Fruit fly (Drosophila melanogaster) whole organism, embryonic: ENCODE results near the gene ec.

Source experiments
- Ada2b ChIP-seq: fragments of 200-800 bp; sonication (Bioruptor generic); IDR thresholded peaks from 2 replicates; pipeline ENCODE4 v1.3.6; 2022; ENCODE audit warnings: missing biosample characterization, missing genetic modification characterization
- Awh ChIP-seq: fragments of 200-800 bp; sonication (Bioruptor generic); IDR thresholded peaks from 2 replicates; pipeline ENCODE4, ENCODE4 v1.3.6; 2022; ENCODE audit warnings: missing biosample characterization, missing genetic modification characterization
- CG10147 ChIP-seq: fragments of 200-800 bp; sonication (Bioruptor generic); optimal IDR thresholded peaks from 2 replicates; lab custom pipeline; 2019; ENCODE audit warnings: missing biosample characterization, mild to moderate bottlenecking, missing genetic modification characterization, moderate library complexity
- CG10209 ChIP-seq: fragments of 200-800 bp; sonication (Bioruptor generic); optimal IDR thresholded peaks from 3 replicates; lab custom pipeline; 2017; ENCODE audit warnings: missing biosample characterization, mild to moderate bottlenecking, missing genetic modification characterization, missing genetic modification reagents
- CG1024 ChIP-seq: fragments of 200-800 bp; sonication (Bioruptor generic); IDR thresholded peaks from 2 replicates; pipeline ENCODE4 v1.3.6; 2022; ENCODE audit warnings: missing biosample characterization, missing genetic modification characterization
- CG10431 ChIP-seq: fragments of 200-800 bp; sonication (Bioruptor generic); optimal IDR thresholded peaks from 3 replicates; lab custom pipeline; 2018; ENCODE audit warnings: missing biosample characterization, mild to moderate bottlenecking, missing genetic modification characterization
- CG11504 ChIP-seq: fragments of 200-800 bp; sonication (Bioruptor generic); optimal IDR thresholded peaks from 3 replicates; lab custom pipeline; 2019; ENCODE audit warnings: missing biosample characterization, mild to moderate bottlenecking, missing genetic modification characterization, moderate library complexity
- CG12299 ChIP-seq: fragments of 200-800 bp; sonication (Bioruptor generic); optimal IDR thresholded peaks from 2 replicates; lab custom pipeline; 2018; ENCODE audit warnings: missing biosample characterization, mild to moderate bottlenecking, missing genetic modification characterization
- CG12659 ChIP-seq: fragments of 200-800 bp; sonication (Bioruptor generic); optimal IDR thresholded peaks from 3 replicates; lab custom pipeline; 2017; ENCODE audit warnings: mild to moderate bottlenecking, missing biosample characterization, missing genetic modification reagents, missing genetic modification characterization
- CG13123 ChIP-seq: fragments of 200-800 bp; sonication (Bioruptor generic); optimal IDR thresholded peaks from 2 replicates; lab custom pipeline; 2016; ENCODE audit warnings: missing biosample characterization, missing genetic modification characterization
- CG14014 ChIP-seq: fragments of 200-800 bp; sonication (Bioruptor generic); IDR thresholded peaks from 2 replicates; pipeline ENCODE4 v1.3.6; 2022; ENCODE audit warnings: missing biosample characterization, missing genetic modification characterization
- CG14050 ChIP-seq: fragments of 200-800 bp; sonication (Bioruptor generic); IDR thresholded peaks from 3 replicates; pipeline ENCODE4 v1.3.6; 2022; ENCODE audit warnings: missing biosample characterization, missing genetic modification characterization
- CG15479 ChIP-seq: fragments of 200-800 bp; sonication (Bioruptor generic); optimal IDR thresholded peaks from 3 replicates; lab custom pipeline; 2019; ENCODE audit warnings: missing biosample characterization, mild to moderate bottlenecking, missing genetic modification characterization, moderate library complexity
- CG1603 ChIP-seq: fragments of 200-800 bp; sonication (Bioruptor generic); optimal IDR thresholded peaks from 2 replicates; lab custom pipeline; 2019; ENCODE audit warnings: missing biosample characterization, mild to moderate bottlenecking, missing genetic modification characterization, moderate library complexity
- CG17359 ChIP-seq: fragments of 200-800 bp; sonication (Bioruptor generic); optimal IDR thresholded peaks from 3 replicates; lab custom pipeline; 2018; ENCODE audit warnings: missing biosample characterization, mild to moderate bottlenecking, missing genetic modification characterization, moderate library complexity
- CG17829 ChIP-seq: fragments of 200-800 bp; optimal IDR thresholded peaks from 2 replicates; lab custom pipeline; 2019; ENCODE audit warnings: missing biosample characterization, mild to moderate bottlenecking, missing genetic modification characterization, moderate library complexity
- CG2199 ChIP-seq: fragments of 200-800 bp; sonication (Bioruptor generic); IDR thresholded peaks from 3 replicates; pipeline ENCODE4 v1.3.6; 2022; ENCODE audit warnings: missing biosample characterization, missing genetic modification characterization
- CG2202 ChIP-seq: fragments of 200-800 bp; sonication (Bioruptor generic); optimal IDR thresholded peaks from 2 replicates; lab custom pipeline; 2018; ENCODE audit warnings: missing biosample characterization, mild to moderate bottlenecking, missing genetic modification characterization
- CG30431 ChIP-seq: fragments of 200-800 bp; sonication (Bioruptor generic); optimal IDR thresholded peaks from 2 replicates; lab custom pipeline; 2017; ENCODE audit warnings: missing biosample characterization, missing genetic modification characterization
- CG33557 ChIP-seq: fragments of 200-800 bp; sonication (Bioruptor generic); optimal IDR thresholded peaks from 2 replicates; lab custom pipeline; 2019; ENCODE audit warnings: missing biosample characterization, mild to moderate bottlenecking, missing genetic modification characterization, moderate library complexity
- CG3847 ChIP-seq: fragments of 200-800 bp; sonication (Bioruptor generic); IDR thresholded peaks from 2 replicates; pipeline ENCODE4 v1.3.6; 2022; ENCODE audit warnings: missing biosample characterization, missing genetic modification characterization
- CG4730 ChIP-seq: fragments of 200-800 bp; sonication (Bioruptor generic); IDR thresholded peaks from 2 replicates; pipeline ENCODE4 v1.3.6; 2022; ENCODE audit warnings: missing biosample characterization, missing genetic modification characterization
- CG5245 ChIP-seq: fragments of 200-800 bp; sonication (Bioruptor generic); optimal IDR thresholded peaks from 3 replicates; lab custom pipeline; 2016; ENCODE audit warnings: missing biosample characterization, missing genetic modification characterization
- CG9215 ChIP-seq: fragments of 200-800 bp; sonication (Bioruptor generic); IDR thresholded peaks from 2 replicates; pipeline ENCODE4 v1.3.6; 2022; ENCODE audit warnings: missing biosample characterization, missing genetic modification characterization
- CG9932 ChIP-seq: fragments of 200-800 bp; sonication (Bioruptor generic); IDR thresholded peaks from 2 replicates; pipeline ENCODE4 v1.3.6; 2022; ENCODE audit warnings: missing biosample characterization, missing genetic modification characterization
- CoRest ChIP-seq: fragments of 200-800 bp; sonication (Bioruptor generic); optimal IDR thresholded peaks from 3 replicates; lab custom pipeline; 2018; ENCODE audit warnings: missing biosample characterization, mild to moderate bottlenecking, missing genetic modification characterization, moderate library complexity
- Dfd ChIP-seq, 2 experiments: fragments of >200 bp; optimal IDR thresholded peaks; 2 replicates each; lab custom pipeline; 2017; ENCODE audit warnings: missing biosample characterization in 2 of 2, missing genetic modification characterization in 2 of 2
- Doc3 ChIP-seq: fragments of 200-800 bp; sonication (Bioruptor generic); IDR thresholded peaks from 3 replicates; pipeline ENCODE4 v1.3.6; 2022; ENCODE audit warnings: missing biosample characterization, missing genetic modification characterization; ENCODE audit not compliant: partially characterized antibody
- Elba2 ChIP-seq: fragments of 200-800 bp; sonication (Bioruptor generic); optimal IDR thresholded peaks from 3 replicates; lab custom pipeline; 2016; ENCODE audit warnings: missing biosample characterization, missing genetic modification characterization
- HLH4C ChIP-seq: fragments of 200-800 bp; sonication (Bioruptor generic); IDR thresholded peaks from 3 replicates; pipeline ENCODE4 v1.3.6; 2022; ENCODE audit warnings: missing biosample characterization, missing genetic modification characterization; ENCODE audit not compliant: partially characterized antibody
- HLHmδ ChIP-seq: fragments of 200-800 bp; sonication (Bioruptor generic); optimal IDR thresholded peaks from 2 replicates; lab custom pipeline; 2018; ENCODE audit warnings: missing biosample characterization, mild to moderate bottlenecking, missing genetic modification characterization, moderate library complexity
- HmgZ ChIP-seq: fragments of 200-800 bp; sonication (Bioruptor generic); optimal IDR thresholded peaks from 2 replicates; lab custom pipeline; 2018; ENCODE audit warnings: missing biosample characterization, mild to moderate bottlenecking, missing genetic modification characterization
- Mad ChIP-seq: fragments of 200-800 bp; sonication (Bioruptor generic); optimal IDR thresholded peaks from 2 replicates; lab custom pipeline; 2016; ENCODE audit warnings: missing biosample characterization, missing genetic modification characterization
- Med ChIP-seq: fragments of 200-800 bp; sonication (Bioruptor generic); peaks from one replicate; lab custom pipeline; 2016; ENCODE audit warnings: missing biosample characterization, missing genetic modification characterization, mild to moderate bottlenecking, inconsistent platforms, moderate library complexity
- Opbp ChIP-seq: fragments of 200-800 bp; sonication (Bioruptor generic); IDR thresholded peaks from 3 replicates; pipeline ENCODE4 v1.3.6; 2022; ENCODE audit warnings: missing biosample characterization, missing genetic modification characterization; ENCODE audit not compliant: partially characterized antibody
- ac ChIP-seq: fragments of 200-800 bp; sonication (Bioruptor generic); optimal IDR thresholded peaks from 3 replicates; lab custom pipeline; 2017; ENCODE audit warnings: missing biosample characterization, mild to moderate bottlenecking, missing genetic modification characterization
- ci ChIP-seq: fragments of 200-800 bp; sonication (Bioruptor generic); IDR thresholded peaks from 3 replicates; pipeline ENCODE4 v1.3.6; 2022; ENCODE audit warnings: missing biosample characterization, missing genetic modification characterization
- dmrt11E ChIP-seq: fragments of 200-800 bp; sonication (Bioruptor generic); optimal IDR thresholded peaks from 3 replicates; lab custom pipeline; 2018; ENCODE audit warnings: missing biosample characterization, mild to moderate bottlenecking, missing genetic modification characterization, moderate library complexity
- gcm2 ChIP-seq: fragments of 200-800 bp; sonication (Bioruptor generic); optimal IDR thresholded peaks from 2 replicates; lab custom pipeline; 2016; ENCODE audit warnings: missing biosample characterization, missing genetic modification characterization
- her ChIP-seq: fragments of 200-800 bp; sonication (Bioruptor generic); optimal IDR thresholded peaks from 2 replicates; lab custom pipeline; 2016; ENCODE audit warnings: missing biosample characterization, missing genetic modification characterization
- lmd ChIP-seq: fragments of 200-800 bp; sonication (Bioruptor generic); IDR thresholded peaks from 2 replicates; pipeline ENCODE4 v1.3.6; 2022; ENCODE audit warnings: missing biosample characterization, missing genetic modification characterization
- mam ChIP-seq: fragments of 200-800 bp; sonication (Bioruptor generic); optimal IDR thresholded peaks from 3 replicates; lab custom pipeline; 2016; ENCODE audit warnings: missing biosample characterization, missing genetic modification characterization
- org-1 ChIP-seq: fragments of 200-800 bp; sonication (Bioruptor generic); optimal IDR thresholded peaks from 2 replicates; lab custom pipeline; 2017; ENCODE audit warnings: missing biosample characterization, missing genetic modification characterization
- schlank ChIP-seq: fragments of 200-800 bp; sonication (Bioruptor generic); optimal IDR thresholded peaks from 2 replicates; lab custom pipeline; 2018; ENCODE audit warnings: missing biosample characterization, mild to moderate bottlenecking, missing genetic modification characterization
- sens ChIP-seq: fragments of 200-800 bp; sonication (Bioruptor generic); peaks from one replicate; lab custom pipeline; 2016; ENCODE audit warnings: missing biosample characterization, missing genetic modification characterization
- sna ChIP-seq: fragments of 200-800 bp; sonication (Bioruptor generic); IDR thresholded peaks from 2 replicates; pipeline ENCODE4 v1.3.6; 2022; ENCODE audit warnings: missing biosample characterization, missing genetic modification characterization; ENCODE audit not compliant: partially characterized antibody
- so ChIP-seq: fragments of 200-800 bp; sonication (Bioruptor generic); IDR thresholded peaks from 3 replicates; pipeline ENCODE4 v1.3.6; 2022; ENCODE audit warnings: missing biosample characterization, missing genetic modification characterization
- sug ChIP-seq: fragments of 200-800 bp; optimal IDR thresholded peaks from 2 replicates; lab custom pipeline; 2019; ENCODE audit warnings: missing biosample characterization, mild to moderate bottlenecking, missing genetic modification characterization, moderate library complexity
- trem ChIP-seq: fragments of 200-800 bp; optimal IDR thresholded peaks from 3 replicates; lab custom pipeline; 2019; ENCODE audit warnings: missing biosample characterization, mild to moderate bottlenecking, missing genetic modification characterization, moderate library complexity
- tx ChIP-seq: fragments of 200-800 bp; sonication (Bioruptor generic); optimal IDR thresholded peaks from 2 replicates; lab custom pipeline; 2016; ENCODE audit warnings: missing biosample characterization, missing genetic modification characterization
- vvl ChIP-seq: fragments of 200-800 bp; sonication (Bioruptor generic); IDR thresholded peaks from 2 replicates; pipeline ENCODE4 v1.3.6; 2022; ENCODE audit warnings: missing biosample characterization, missing genetic modification characterization
- wdn ChIP-seq: fragments of 200-800 bp; sonication (Bioruptor generic); IDR thresholded peaks from 2 replicates; pipeline ENCODE4 v1.3.6; 2022; ENCODE audit warnings: missing biosample characterization, missing genetic modification characterization
- yki ChIP-seq: fragments of >200 bp; optimal IDR thresholded peaks from 3 replicates; lab custom pipeline; 2018

ec gene

dm6 chrX:3832226-3832625 is 20.7 kb downstream of the ec start (continued):
- TF ChIP-seq CG9932 (GFP tag; lab: Robert Waterston, UW): no peak
- no peak for TF ChIP-seq schlank (tag; lab: Kevin White, UChicago)
- TF ChIP-seq CG10431: no peak
- TF ChIP-seq CG15479 (GFP tag; lab: Kevin White, UChicago): peak; percentile 7
- no peak for TF ChIP-seq sug (tag; lab: Kevin White, UChicago)
- no peak for TF ChIP-seq CoRest
- no peak for TF ChIP-seq CG9215 (GFP tag; lab: Robert Waterston, UW)
- no peak for TF ChIP-seq tx (GFP tag; lab: Kevin White, UChicago)
- no peak for TF ChIP-seq CG2199 (GFP tag; lab: Robert Waterston, UW)
- TF ChIP-seq Awh (GFP tag; lab: Robert Waterston, UW): no peak
- TF ChIP-seq her (GFP tag; lab: Kevin White, UChicago): no peak
- TF ChIP-seq CG13123: no peak
- TF ChIP-seq Dfd (GFP tag; optimal IDR thresholded peaks at IDR 0.05; lab: Kevin White, UChicago): no peak
- TF ChIP-seq CG14014 (GFP tag; lab: Robert Waterston, UW): no peak
- TF ChIP-seq CG11504: no peak
- TF ChIP-seq CG10209 (GFP tag; lab: Kevin White, UChicago): no peak
- no peak for TF ChIP-seq CG12659
- no peak for TF ChIP-seq CG3847 (GFP tag; lab: Robert Waterston, UW)
- no peak for TF ChIP-seq sna (GFP tag; lab: Robert Waterston, UW)
- no peak for TF ChIP-seq CG17829
- TF ChIP-seq sens: peak; percentile 63
- TF ChIP-seq Mad (GFP tag; lab: Kevin White, UChicago): no peak
- no peak for TF ChIP-seq CG1024 (GFP tag; lab: Robert Waterston, UW)
- TF ChIP-seq ac (GFP tag; lab: Kevin White, UChicago): peak; percentile 45
- no peak for TF ChIP-seq CG10147 (GFP tag; lab: Kevin White, UChicago)
- no peak for TF ChIP-seq Ada2b
- TF ChIP-seq yki (lab: Kevin White, UChicago): no peak
- no peak for TF ChIP-seq CG17359 (tag; lab: Kevin White, UChicago)
- no peak for TF ChIP-seq Elba2 (GFP tag; lab: Kevin White, UChicago)
- TF ChIP-seq HLH4C (GFP tag; lab: Robert Waterston, UW): no peak
- TF ChIP-seq CG14050 (GFP tag; lab: Robert Waterston, UW): no peak
- peak; percentile 46 for TF ChIP-seq CG2202 (tag; lab: Kevin White, UChicago)
- no peak for TF ChIP-seq org-1
- no peak for TF ChIP-seq Med (GFP tag; lab: Kevin White, UChicago)
- TF ChIP-seq CG30431 (GFP tag; lab: Kevin White, UChicago): no peak
- no peak for TF ChIP-seq ci (GFP tag; lab: Robert Waterston, UW)
- no peak for TF ChIP-seq gcm2 (GFP tag; lab: Kevin White, UChicago)
- TF ChIP-seq trem (tag; lab: Kevin White, UChicago): no peak
- no peak for TF ChIP-seq HmgZ (tag; lab: Kevin White, UChicago)
- no peak for TF ChIP-seq CG12299
- TF ChIP-seq vvl (GFP tag; lab: Robert Waterston, UW): no peak
- TF ChIP-seq so: no peak
- TF ChIP-seq Doc3 (GFP tag; lab: Robert Waterston, UW): no peak
- no peak for TF ChIP-seq Opbp (GFP tag; lab: Robert Waterston, UW)
- TF ChIP-seq CG4730 (GFP tag; lab: Robert Waterston, UW): no peak
- peak; percentile 63 for TF ChIP-seq HLHmδ (GFP tag; lab: Kevin White, UChicago)
- peak; percentile 15 for TF ChIP-seq CG1603 (tag; lab: Kevin White, UChicago)
- TF ChIP-seq mam (GFP tag; lab: Kevin White, UChicago): no peak
- TF ChIP-seq lmd: no peak
- no peak for TF ChIP-seq wdn (GFP tag; lab: Robert Waterston, UW)
- TF ChIP-seq CG33557 (GFP tag; lab: Kevin White, UChicago): peak; percentile 13
- TF ChIP-seq CG5245: no peak
- peak; percentile 27 for TF ChIP-seq dmrt11E
